Fruit fly (Drosophila melanogaster): ENCODE measurements around the gene CG14422.

CG14422 gene

DNA sequence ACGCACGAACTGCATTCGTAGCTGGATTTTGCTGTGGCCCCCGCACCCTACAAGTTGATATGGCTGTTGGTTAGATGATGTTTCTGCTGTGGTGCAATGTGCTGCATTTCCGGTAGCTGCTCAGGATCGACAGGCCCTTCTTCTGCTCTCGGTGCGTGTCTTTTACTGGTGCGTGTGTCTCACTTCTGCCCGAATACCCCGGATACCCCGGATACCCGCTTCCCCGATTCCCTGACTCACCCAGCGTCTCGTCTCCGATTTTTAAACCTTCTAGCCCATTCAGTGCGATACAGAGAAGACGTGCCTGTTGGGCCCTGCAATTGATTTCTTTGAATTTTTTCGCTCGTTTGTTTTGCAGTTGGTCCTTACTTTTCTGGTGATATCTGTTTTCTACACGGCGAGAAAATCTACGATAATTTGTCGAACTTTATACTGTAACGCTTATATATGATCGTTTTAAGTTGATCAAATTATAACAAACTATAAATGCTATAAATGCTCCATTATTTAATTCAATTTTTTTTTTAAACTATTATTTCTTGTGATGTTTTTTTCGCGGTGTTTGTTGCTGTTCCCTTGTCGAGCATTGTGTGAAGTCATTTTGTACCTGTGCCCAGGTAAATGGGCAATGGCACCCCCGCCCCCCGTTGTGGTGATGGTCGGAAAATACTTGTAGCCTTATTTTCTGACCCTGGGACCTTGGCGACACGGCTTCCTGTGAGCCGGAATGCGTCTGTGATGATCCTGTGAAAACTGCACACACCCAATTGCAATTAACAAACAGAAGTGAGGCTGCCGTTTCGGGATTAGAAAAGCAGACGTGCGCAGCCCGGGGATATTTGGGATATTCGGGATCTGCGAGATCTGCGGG is 42.0 kb downstream of the CG14422 start (continued):
- TF ChIP-seq Nf-YB (GFP tag; optimal IDR thresholded peaks at IDR 0.05) (peak; percentile 48), CG8290 (GFP tag; optimal IDR thresholded peaks at IDR 0.05) (peak; percentile 21), CG8290 (tag; optimal IDR thresholded peaks at IDR 0.05) (no peak), emc (GFP tag; optimal IDR thresholded peaks at IDR 0.05) (no peak), crol (GFP tag; IDR thresholded peaks at IDR 0.05) (peak; percentile 70), CG17385 (GFP tag; optimal IDR thresholded peaks at IDR 0.05) (peak; percentile 6), psq (GFP tag; optimal IDR thresholded peaks at IDR 0.05) (no peak), CG33557 (GFP tag; optimal IDR thresholded peaks at IDR 0.05) (peak; percentile 62), CG31388 (GFP tag; optimal IDR thresholded peaks at IDR 0.05) (no peak), crp (GFP tag; optimal IDR thresholded peaks at IDR 0.05) (no peak), Dad (GFP tag; optimal IDR thresholded peaks at IDR 0.05) (no peak), Dip3 (GFP tag; optimal IDR thresholded peaks at IDR 0.05) (no peak), sqz (GFP tag; optimal IDR thresholded peaks at IDR 0.05) (no peak), slbo (GFP tag; IDR thresholded peaks at IDR 0.05) (no peak), Hmx (GFP tag; optimal IDR thresholded peaks at IDR 0.05) (no peak), trem (tag; optimal IDR thresholded peaks at IDR 0.05) (peak; percentile 63), CG2129 (GFP tag; IDR thresholded peaks at IDR 0.05; ENCODE audit: partially characterized antibody) (no peak), CG3726 (GFP tag; IDR thresholded peaks at IDR 0.05) (no peak), ems (GFP tag; optimal IDR thresholded peaks at IDR 0.05) (no peak), CG8089 (GFP tag; optimal IDR thresholded peaks at IDR 0.05) (peak; percentile 1), nerfin-2 (GFP tag; IDR thresholded peaks at IDR 0.05; ENCODE audit: partially characterized antibody) (no peak), CG33213 (GFP tag; optimal IDR thresholded peaks at IDR 0.05) (no peak), Side (GFP tag; optimal IDR thresholded peaks at IDR 0.05) (no peak), sisA (GFP tag; IDR thresholded peaks at IDR 0.05) (no peak), NfI (GFP tag; optimal IDR thresholded peaks at IDR 0.05) (no peak), CG7357 (GFP tag; IDR thresholded peaks at IDR 0.05) (no peak), crc (GFP tag; optimal IDR thresholded peaks at IDR 0.05) (no peak), HLHmδ (GFP tag; optimal IDR thresholded peaks at IDR 0.05) (no peak), B-H2 (GFP tag; optimal IDR thresholded peaks at IDR 0.05) (no peak), CTCF (GFP tag; optimal IDR thresholded peaks at IDR 0.05) (no peak), seq (GFP tag; IDR thresholded peaks at IDR 0.05) (no peak), chn (GFP tag; optimal IDR thresholded peaks at IDR 0.05) (peak; percentile 35), Ada2b (GFP tag; IDR thresholded peaks at IDR 0.05) (no peak), Chrac-16 (GFP tag; optimal IDR thresholded peaks at IDR 0.05) (peak; percentile 69), CG10462 (GFP tag; optimal IDR thresholded peaks at IDR 0.05) (peak; percentile 32), CG30020 (tag; optimal IDR thresholded peaks at IDR 0.05) (no peak), caup (GFP tag; optimal IDR thresholded peaks at IDR 0.05; ENCODE audit: severe bottlenecking) (no peak), Hr3 (GFP tag; optimal IDR thresholded peaks at IDR 0.05) (peak; percentile 11), CG10366 (GFP tag; IDR thresholded peaks at IDR 0.05) (no peak), sim (GFP tag; IDR thresholded peaks at IDR 0.05) (no peak), gsb (GFP tag; IDR thresholded peaks at IDR 0.05) (no peak), CG10267 (tag; optimal IDR thresholded peaks at IDR 0.05) (peak; percentile 79), CG10979 (tag; optimal IDR thresholded peaks at IDR 0.05) (peak; percentile 86), en (GFP tag; optimal IDR thresholded peaks at IDR 0.05) (no peak), nau (GFP tag; optimal IDR thresholded peaks at IDR 0.05) (no peak), CG1832 (GFP tag; optimal IDR thresholded peaks at IDR 0.05) (no peak), Elba2 (GFP tag; optimal IDR thresholded peaks at IDR 0.05) (peak; percentile 89), run (tag; optimal IDR thresholded peaks at IDR 0.05) (no peak), CG11696 (GFP tag; IDR thresholded peaks at IDR 0.05) (no peak), lilli (GFP tag; optimal IDR thresholded peaks at IDR 0.05) (peak; percentile 30), rib (GFP tag; IDR thresholded peaks at IDR 0.05) (no peak)

All from whole organism, embryonic.